Fruit fly (Drosophila melanogaster) S2 (cell line): ENCODE measurements around the gene CG43346.

Experiments used
- CG8478 ChIP-seq: fragments of >200 bp; optimal IDR thresholded peaks from 2 replicates; lab custom pipeline; 2018
- CTCF ChIP-seq, 2 experiments: fragments of >200 bp; optimal IDR thresholded peaks; 2 replicates each; lab custom pipeline; 2018

CG43346 gene

dm6 chr2L:21168295-21169159 is at the start of gene CG43346, which contains the start of the genes mAcon1 and CG43345:
CG43346 (minus strand) TSS chr2L:21168581.
mAcon1 (plus strand) TSS chr2L:21168570.
CG43345 (minus strand) TSS chr2L:21168581.
- TF ChIP-seq CTCF (optimal IDR thresholded peaks at IDR 0.05; lab: Kevin White, UChicago) (no peak), CG8478 (lab: Kevin White, UChicago) (no peak)

dm6 chr2L:21214961-21215362 is 46.6 kb upstream of the CG43346 start:
- no peak for TF ChIP-seq CG8478 (lab: Kevin White, UChicago)
- no peak for TF ChIP-seq CTCF (optimal IDR thresholded peaks at IDR 0.05; lab: Kevin White, UChicago)

dm6 chr2L:21206193-21206592 is 37.8 kb upstream of the CG43346 start, which contains the start of gene clumsy:
clumsy (plus strand) TSS chr2L:21206493.
- no peak for TF ChIP-seq CTCF (optimal IDR thresholded peaks at IDR 0.05; lab: Kevin White, UChicago)
- TF ChIP-seq CG8478 (lab: Kevin White, UChicago): no peak

dm6 chr2L:21202702-21203101 is 34.3 kb upstream of the CG43346 start, which contains the start of gene CG31988:
CG31988 (minus strand) TSS chr2L:21202802.
- no peak for TF ChIP-seq CG8478 (lab: Kevin White, UChicago)
- TF ChIP-seq CTCF (optimal IDR thresholded peaks at IDR 0.05; lab: Kevin White, UChicago): no peak

dm6 chr2L:21200275-21200674 is 31.9 kb upstream of the CG43346 start, which contains the start of gene CG31624:
CG31624 (minus strand) TSS chr2L:21200375.
- TF ChIP-seq CTCF (optimal IDR thresholded peaks at IDR 0.05; lab: Kevin White, UChicago): no peak
- no peak for TF ChIP-seq CG8478 (lab: Kevin White, UChicago)

- no peak for TF ChIP-seq CTCF (optimal IDR thresholded peaks at IDR 0.05; lab: Kevin White, UChicago)
- no peak for TF ChIP-seq CG8478 (lab: Kevin White, UChicago)
These were observed 30.4 kb upstream of the CG43346 start, which contains the start of gene Ret for dm6 chr2L:21198633-21199264. Ret (minus strand) TSS chr2L:21198762.

- TF ChIP-seq CG8478 (lab: Kevin White, UChicago) (no peak), CTCF (optimal IDR thresholded peaks at IDR 0.05; lab: Kevin White, UChicago) (no peak)
These were observed 28.8 kb upstream of the CG43346 start for dm6 chr2L:21197178-21197577.

- TF ChIP-seq CTCF (optimal IDR thresholded peaks at IDR 0.05; lab: Kevin White, UChicago) (no peak), CG8478 (lab: Kevin White, UChicago) (no peak)
These were observed 28.1 kb upstream of the CG43346 start for dm6 chr2L:21196511-21196910.

- TF ChIP-seq CG8478 (lab: Kevin White, UChicago) (no peak), CTCF (optimal IDR thresholded peaks at IDR 0.05; lab: Kevin White, UChicago) (no peak)
These were observed 26.9 kb upstream of the CG43346 start for dm6 chr2L:21195331-21195730.

- no peak for TF ChIP-seq CG8478 (lab: Kevin White, UChicago)
- no peak for TF ChIP-seq CTCF (optimal IDR thresholded peaks at IDR 0.05; lab: Kevin White, UChicago)
These were observed 20.9 kb upstream of the CG43346 start for dm6 chr2L:21189273-21189781.

dm6 chr2L:21187753-21188152 is 19.4 kb upstream of the CG43346 start:
- TF ChIP-seq CTCF (optimal IDR thresholded peaks at IDR 0.05; lab: Kevin White, UChicago): no peak
- TF ChIP-seq CG8478 (lab: Kevin White, UChicago): no peak

- TF ChIP-seq CG8478 (lab: Kevin White, UChicago) (no peak), CTCF (optimal IDR thresholded peaks at IDR 0.05; lab: Kevin White, UChicago) (no peak)
These were observed 11.2 kb upstream of the CG43346 start, which contains the start of the genes bur and Mcm10 for dm6 chr2L:21179615-21180031. bur (minus strand) TSS chr2L:21179683. Mcm10 (plus strand) TSS chr2L:21179933.

- TF ChIP-seq CG8478 (lab: Kevin White, UChicago) (no peak), CTCF (optimal IDR thresholded peaks at IDR 0.05; lab: Kevin White, UChicago) (no peak)
These were observed 10.8 kb upstream of the CG43346 start for dm6 chr2L:21179217-21179520.

dm6 chr2L:21178436-21179216 is 10.2 kb upstream of the CG43346 start:
- TF ChIP-seq CG8478 (lab: Kevin White, UChicago) (no peak), CTCF (optimal IDR thresholded peaks at IDR 0.05; lab: Kevin White, UChicago) (no peak)
